Worm (Caenorhabditis elegans) whole organism, L2 larva: ENCODE results near the gene klp-17.

Experiments used
- F13H6.1 ChIP-seq: sonication (generic microtip); optimal IDR thresholded peaks from 2 replicates; lab custom pipeline; 2016; ENCODE audit warnings: missing genetic modification characterization, missing compliant biosample characterization
- aly-2 ChIP-seq: fragments of 150-350 bp; optimal IDR thresholded peaks from 2 replicates; lab custom pipeline; 2014; ENCODE audit warnings: missing biosample characterization, missing genetic modification characterization
- ceh-82 ChIP-seq: fragments of 150-350 bp; optimal IDR thresholded peaks from 2 replicates; lab custom pipeline; 2014; ENCODE audit warnings: missing biosample characterization, missing genetic modification characterization
- nhr-11 ChIP-seq: fragments of 150-350 bp; optimal IDR thresholded peaks from 2 replicates; lab custom pipeline; 2014; ENCODE audit warnings: missing biosample characterization, missing genetic modification characterization
- nhr-23 ChIP-seq: fragments of 150-350 bp; optimal IDR thresholded peaks from 2 replicates; lab custom pipeline; 2014; ENCODE audit warnings: missing biosample characterization, missing genetic modification reagents, missing genetic modification characterization
- nhr-237 ChIP-seq: fragments of 150-350 bp; optimal IDR thresholded peaks from 2 replicates; lab custom pipeline; 2014; ENCODE audit warnings: missing biosample characterization, missing genetic modification characterization
- sem-4 ChIP-seq: fragments of 150-350 bp; optimal IDR thresholded peaks from 2 replicates; lab custom pipeline; 2014; ENCODE audit warnings: missing biosample characterization, missing genetic modification reagents, missing genetic modification characterization
- unc-62 ChIP-seq: fragments of 150-350 bp; optimal IDR thresholded peaks from 2 replicates; lab custom pipeline; 2014; ENCODE audit warnings: missing biosample characterization, missing genetic modification reagents, missing genetic modification characterization

- no peak for TF ChIP-seq ceh-82 (tag; lab: Kevin White, UChicago)
- no peak for TF ChIP-seq aly-2 (tag; lab: Kevin White, UChicago)
- TF ChIP-seq nhr-23 (tag; lab: Kevin White, UChicago) = no peak
- TF ChIP-seq F13H6.1 (tag; lab: Kevin White, UChicago) = no peak
- no peak for TF ChIP-seq nhr-237 (tag; lab: Kevin White, UChicago)
- TF ChIP-seq unc-62 (GFP tag; lab: Kevin White, UChicago) = no peak
- no peak for TF ChIP-seq nhr-11
- no peak for TF ChIP-seq sem-4
Observed at ce11 chrII:11444973-11445372, 22.5 kb downstream of the klp-17 start, which contains the start of gene W02B12.13.
